Fruit fly (Drosophila melanogaster) whole organism, wandering third instar larva: ENCODE measurements around the gene CG2694.

ENCODE experiments used
- Dif ChIP-seq: fragments of 200-275, 200-300 bp; sonication (Bioruptor generic); optimal IDR thresholded peaks from 2 replicates; lab custom pipeline; 2018; ENCODE audit warnings: missing biosample characterization, missing genetic modification characterization; ENCODE audit not compliant: partially characterized antibody
- pan ChIP-seq: fragments of >200 bp; optimal IDR thresholded peaks from 2 replicates; lab custom pipeline; 2017
- sage ChIP-seq: fragments of 200-800 bp; sonication (Bioruptor generic); optimal IDR thresholded peaks from 2 replicates; lab custom pipeline; 2016; ENCODE audit warnings: missing biosample characterization, mild to moderate bottlenecking, missing genetic modification characterization

DNA sequence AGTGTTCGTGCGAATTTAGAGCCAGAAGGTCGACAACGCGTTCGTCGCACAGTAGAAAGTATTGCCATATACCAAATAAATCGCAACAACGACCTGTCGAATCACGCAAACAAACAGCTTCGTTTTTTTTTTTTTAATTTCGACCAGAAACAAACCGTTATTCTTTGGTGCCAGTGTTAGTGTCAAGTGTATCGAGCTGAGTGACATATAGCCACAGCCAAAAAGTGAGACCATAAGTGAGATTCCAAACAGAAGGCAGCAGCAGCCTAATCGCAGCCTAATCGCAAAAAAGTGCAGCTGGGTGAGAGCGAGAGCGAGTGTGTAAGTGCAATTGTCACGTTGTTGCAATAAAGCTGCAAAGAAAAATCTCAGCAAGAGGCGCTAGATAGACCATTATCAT is 28.3 kb upstream of the CG2694 start, which contains the start of gene per:
- TF ChIP-seq sage (GFP tag; lab: Kevin White, UChicago) (no peak), pan (lab: Kevin White, UChicago) (no peak), Dif (no peak)
